Fruit fly (Drosophila melanogaster): Measurements from ENCODE around the gene Ugt37D1.

Ugt37D1 gene

dm6 chr2L:16820993-16821392 is 22.2 kb downstream of the Ugt37D1 start, which contains the start of gene CG13280:
TSS of gene CG13280 (minus strand) at chr2L:16821093.
- no peak for TF ChIP-seq ttk (optimal IDR thresholded peaks at IDR 0.05)
- TF ChIP-seq h (optimal IDR thresholded peaks at IDR 0.05), result no peak
- no peak for TF ChIP-seq Myc (optimal IDR thresholded peaks at IDR 0.05)
- no peak for TF ChIP-seq psq (optimal IDR thresholded peaks at IDR 0.05)
- TF ChIP-seq Sin3A (optimal IDR thresholded peaks at IDR 0.05), result no peak
- no peak for TF ChIP-seq insv (optimal IDR thresholded peaks at IDR 0.05)

dm6 chr2L:16824905-16825333 is 26.1 kb downstream of the Ugt37D1 start, which contains the start of gene Cse1:
TSS of gene Cse1 (minus strand) at chr2L:16825207.
- TF ChIP-seq ttk (optimal IDR thresholded peaks at IDR 0.05) (no peak), h (optimal IDR thresholded peaks at IDR 0.05) (no peak), insv (optimal IDR thresholded peaks at IDR 0.05) (no peak), Sin3A (optimal IDR thresholded peaks at IDR 0.05) (no peak), Myc (optimal IDR thresholded peaks at IDR 0.05) (no peak), psq (optimal IDR thresholded peaks at IDR 0.05) (no peak)

- TF ChIP-seq Myc (optimal IDR thresholded peaks at IDR 0.05) (no peak), ttk (optimal IDR thresholded peaks at IDR 0.05) (no peak), psq (optimal IDR thresholded peaks at IDR 0.05) (no peak)
Measured at dm6 chr2L:16826872-16827506, 28.2 kb downstream of the Ugt37D1 start, which contains the start of gene AspRS-m. TSS of gene AspRS-m (plus strand) at chr2L:16827078.

dm6 chr2L:16834402-16834801 is 35.6 kb downstream of the Ugt37D1 start, which contains the start of gene CG13282:
TSS of gene CG13282 (minus strand) at chr2L:16834502.
- no peak for TF ChIP-seq Myc (optimal IDR thresholded peaks at IDR 0.05)
- TF ChIP-seq insv (optimal IDR thresholded peaks at IDR 0.05), result no peak
- TF ChIP-seq psq (optimal IDR thresholded peaks at IDR 0.05), result no peak
- TF ChIP-seq Sin3A (optimal IDR thresholded peaks at IDR 0.05), result no peak
- TF ChIP-seq ttk (optimal IDR thresholded peaks at IDR 0.05), result no peak
- TF ChIP-seq h (optimal IDR thresholded peaks at IDR 0.05), result no peak

dm6 chr2L:16837158-16837557 is 38.3 kb downstream of the Ugt37D1 start, which contains the start of gene Nepl9:
TSS of gene Nepl9 (minus strand) at chr2L:16837258.
- TF ChIP-seq h (optimal IDR thresholded peaks at IDR 0.05) (no peak), psq (optimal IDR thresholded peaks at IDR 0.05) (no peak), ttk (optimal IDR thresholded peaks at IDR 0.05) (no peak), Sin3A (optimal IDR thresholded peaks at IDR 0.05) (no peak), insv (optimal IDR thresholded peaks at IDR 0.05) (no peak)

dm6 chr2L:16837672-16838071 is 38.8 kb downstream of the Ugt37D1 start, which contains the start of the genes SclA and SclB:
TSS of gene SclA (plus strand) at chr2L:16837972.
TSS of gene SclB (plus strand) at chr2L:16837972.
- TF ChIP-seq ttk (optimal IDR thresholded peaks at IDR 0.05), result no peak
- TF ChIP-seq insv (optimal IDR thresholded peaks at IDR 0.05), result no peak
- no peak for TF ChIP-seq Sin3A (optimal IDR thresholded peaks at IDR 0.05)
- TF ChIP-seq Myc (optimal IDR thresholded peaks at IDR 0.05), result no peak
- TF ChIP-seq psq (optimal IDR thresholded peaks at IDR 0.05), result no peak

dm6 chr2L:16839665-16840064 is 40.8 kb downstream of the Ugt37D1 start:
- TF ChIP-seq ttk (optimal IDR thresholded peaks at IDR 0.05) (no peak), Myc (optimal IDR thresholded peaks at IDR 0.05) (no peak), psq (optimal IDR thresholded peaks at IDR 0.05) (no peak), insv (optimal IDR thresholded peaks at IDR 0.05) (no peak), h (optimal IDR thresholded peaks at IDR 0.05) (no peak), Sin3A (optimal IDR thresholded peaks at IDR 0.05) (no peak)

- TF ChIP-seq Myc (optimal IDR thresholded peaks at IDR 0.05) (no peak), h (optimal IDR thresholded peaks at IDR 0.05) (no peak), Sin3A (optimal IDR thresholded peaks at IDR 0.05) (no peak), psq (optimal IDR thresholded peaks at IDR 0.05) (no peak), ttk (optimal IDR thresholded peaks at IDR 0.05) (no peak), insv (optimal IDR thresholded peaks at IDR 0.05) (no peak)
Measured at dm6 chr2L:16842505-16842904, 43.7 kb downstream of the Ugt37D1 start.

dm6 chr2L:16843336-16843735 is 44.5 kb downstream of the Ugt37D1 start:
- TF ChIP-seq ttk (optimal IDR thresholded peaks at IDR 0.05) (no peak), Myc (optimal IDR thresholded peaks at IDR 0.05) (no peak), Sin3A (optimal IDR thresholded peaks at IDR 0.05) (no peak), insv (optimal IDR thresholded peaks at IDR 0.05) (no peak), psq (optimal IDR thresholded peaks at IDR 0.05) (no peak), h (optimal IDR thresholded peaks at IDR 0.05) (no peak)

- TF ChIP-seq Sin3A (optimal IDR thresholded peaks at IDR 0.05) (no peak), psq (optimal IDR thresholded peaks at IDR 0.05) (no peak), insv (optimal IDR thresholded peaks at IDR 0.05) (no peak), Myc (optimal IDR thresholded peaks at IDR 0.05) (no peak), ttk (optimal IDR thresholded peaks at IDR 0.05) (no peak), h (optimal IDR thresholded peaks at IDR 0.05) (no peak)
Measured at dm6 chr2L:16845179-16845578, 46.4 kb downstream of the Ugt37D1 start.

- TF ChIP-seq insv (optimal IDR thresholded peaks at IDR 0.05) (no peak), Sin3A (optimal IDR thresholded peaks at IDR 0.05) (no peak), psq (optimal IDR thresholded peaks at IDR 0.05) (no peak), ttk (optimal IDR thresholded peaks at IDR 0.05) (no peak), Myc (optimal IDR thresholded peaks at IDR 0.05) (no peak), h (optimal IDR thresholded peaks at IDR 0.05) (no peak)
Measured at dm6 chr2L:16846742-16847346, 48.0 kb downstream of the Ugt37D1 start.

- TF ChIP-seq h (optimal IDR thresholded peaks at IDR 0.05), result no peak
- no peak for TF ChIP-seq Sin3A (optimal IDR thresholded peaks at IDR 0.05)
- TF ChIP-seq psq (optimal IDR thresholded peaks at IDR 0.05), result no peak
- TF ChIP-seq insv (optimal IDR thresholded peaks at IDR 0.05), result no peak
- no peak for TF ChIP-seq Myc (optimal IDR thresholded peaks at IDR 0.05)
- TF ChIP-seq ttk (optimal IDR thresholded peaks at IDR 0.05), result no peak
Measured at dm6 chr2L:16847948-16848347, 49.1 kb downstream of the Ugt37D1 start.

All from Kc167 (cell line).